Worm (Caenorhabditis elegans) whole organism, mixed stage, embryonic: Measurements from ENCODE around the gene crp-1.

Experiments
- bed-3 ChIP-seq: fragments of 200-800 bp; sonication (Bioruptor generic); optimal IDR thresholded peaks from 3 replicates; lab custom pipeline; 2018; ENCODE audit warnings: mild to moderate bottlenecking, missing genetic modification characterization, moderate library complexity, missing compliant biosample characterization
- blmp-1 ChIP-seq: fragments of 150-350 bp; optimal IDR thresholded peaks from 2 replicates; lab custom pipeline; 2014; ENCODE audit warnings: missing biosample characterization, missing genetic modification characterization
- ceh-39 ChIP-seq: fragments of 150-350 bp; optimal IDR thresholded peaks from 2 replicates; lab custom pipeline; 2014; ENCODE audit warnings: missing biosample characterization, missing genetic modification characterization
- ceh-43 ChIP-seq: fragments of 200-800 bp; sonication (Bioruptor generic); optimal IDR thresholded peaks from 2 replicates; lab custom pipeline; 2018; ENCODE audit warnings: mild to moderate bottlenecking, missing genetic modification characterization, moderate library complexity, missing compliant biosample characterization
- ceh-83 ChIP-seq: fragments of 200-800 bp; sonication (Bioruptor generic); optimal IDR thresholded peaks from 2 replicates; lab custom pipeline; 2018; ENCODE audit warnings: mild to moderate bottlenecking, missing genetic modification characterization, missing compliant biosample characterization
- ces-1 ChIP-seq: fragments of 150-350 bp; optimal IDR thresholded peaks from 2 replicates; lab custom pipeline; 2014; ENCODE audit warnings: missing biosample characterization, missing genetic modification reagents, missing genetic modification characterization
- cnd-1 ChIP-seq: fragments of 200-800 bp; sonication (Bioruptor generic); optimal IDR thresholded peaks from 2 replicates; lab custom pipeline; 2018; ENCODE audit warnings: mild to moderate bottlenecking, missing genetic modification characterization, missing compliant biosample characterization
- drap-1 ChIP-seq: fragments of 200-800 bp; sonication (Bioruptor generic); optimal IDR thresholded peaks from 3 replicates; lab custom pipeline; 2018; ENCODE audit warnings: mild to moderate bottlenecking, missing genetic modification characterization, missing compliant biosample characterization
- elt-3 ChIP-seq: fragments of 150-350 bp; optimal IDR thresholded peaks from 2 replicates; lab custom pipeline; 2014; ENCODE audit warnings: missing biosample characterization, missing genetic modification characterization
- flh-1 ChIP-seq: fragments of 200-800 bp; sonication (Bioruptor generic); optimal IDR thresholded peaks from 2 replicates; lab custom pipeline; 2018; ENCODE audit warnings: mild to moderate bottlenecking, missing genetic modification characterization, moderate library complexity, missing compliant biosample characterization
- hlh-1 ChIP-seq: fragments of 150-350 bp; optimal IDR thresholded peaks from 2 replicates; lab custom pipeline; 2014; ENCODE audit warnings: missing biosample characterization, missing genetic modification reagents, missing genetic modification characterization
- lin-13 ChIP-seq: fragments of 150-350 bp; optimal IDR thresholded peaks from 2 replicates; lab custom pipeline; 2014; ENCODE audit warnings: missing biosample characterization, missing genetic modification characterization
- lsy-2 ChIP-seq: fragments of 150-350 bp; optimal IDR thresholded peaks from 2 replicates; lab custom pipeline; 2014; ENCODE audit warnings: missing biosample characterization, missing genetic modification characterization
- mab-5 ChIP-seq: fragments of 150-350 bp; optimal IDR thresholded peaks from 2 replicates; lab custom pipeline; 2014; ENCODE audit warnings: missing biosample characterization, missing genetic modification characterization
- mep-1 ChIP-seq: fragments of 150-350 bp; optimal IDR thresholded peaks from 2 replicates; lab custom pipeline; 2017; ENCODE audit warnings: missing biosample characterization, missing genetic modification reagents, missing genetic modification characterization, inconsistent platforms
- mls-2 ChIP-seq: sonication (generic microtip); optimal IDR thresholded peaks from 2 replicates; lab custom pipeline; 2016; ENCODE audit warnings: mild to moderate bottlenecking, missing genetic modification characterization, moderate library complexity, missing compliant biosample characterization
- nhr-12 ChIP-seq: fragments of 150-350 bp; optimal IDR thresholded peaks from 2 replicates; lab custom pipeline; 2014; ENCODE audit warnings: missing biosample characterization, missing genetic modification characterization
- nhr-2 ChIP-seq: fragments of 150-350 bp; optimal IDR thresholded peaks from 2 replicates; lab custom pipeline; 2014; ENCODE audit warnings: missing biosample characterization, missing genetic modification characterization
- nhr-237 ChIP-seq: fragments of 150-350 bp; optimal IDR thresholded peaks from 2 replicates; lab custom pipeline; 2014; ENCODE audit warnings: missing biosample characterization, missing genetic modification characterization
- nhr-28 ChIP-seq: fragments of 150-350 bp; optimal IDR thresholded peaks from 2 replicates; lab custom pipeline; 2014; ENCODE audit warnings: missing biosample characterization, missing genetic modification characterization
- nhr-76 ChIP-seq: sonication (generic microtip); optimal IDR thresholded peaks from 2 replicates; lab custom pipeline; 2017; ENCODE audit warnings: missing biosample characterization, missing genetic modification characterization
- pha-4 ChIP-seq: fragments of 150-350 bp; optimal IDR thresholded peaks from 2 replicates; lab custom pipeline; 2018; ENCODE audit warnings: missing biosample characterization, missing genetic modification reagents, missing genetic modification characterization
- sem-2 ChIP-seq: fragments of 200-800 bp; sonication (Bioruptor generic); optimal IDR thresholded peaks from 2 replicates; lab custom pipeline; 2018; ENCODE audit warnings: mild to moderate bottlenecking, missing genetic modification characterization, missing compliant biosample characterization
- snpc-4 ChIP-seq: fragments of 150-350 bp; optimal IDR thresholded peaks from 2 replicates; lab custom pipeline; 2014; ENCODE audit warnings: missing biosample characterization, missing genetic modification characterization
- sptf-1 ChIP-seq: sonication (generic microtip); optimal IDR thresholded peaks from 2 replicates; lab custom pipeline; 2017; ENCODE audit warnings: mild to moderate bottlenecking, missing genetic modification characterization, moderate library complexity, missing compliant biosample characterization
- tbx-8 ChIP-seq: fragments of 200-800 bp; sonication (Bioruptor generic); optimal IDR thresholded peaks from 2 replicates; lab custom pipeline; 2018; ENCODE audit warnings: mild to moderate bottlenecking, missing genetic modification characterization, moderate library complexity, missing compliant biosample characterization
- unc-120 ChIP-seq: sonication (generic microtip); optimal IDR thresholded peaks from 2 replicates; lab custom pipeline; 2017; ENCODE audit warnings: missing genetic modification characterization, missing compliant biosample characterization; ENCODE audit not compliant: poor library complexity, severe bottlenecking
- unc-39 ChIP-seq: fragments of 150-350 bp; optimal IDR thresholded peaks from 2 replicates; lab custom pipeline; 2014; ENCODE audit warnings: missing biosample characterization, missing genetic modification characterization
- unc-62 ChIP-seq: fragments of 150-350 bp; optimal IDR thresholded peaks from 2 replicates; lab custom pipeline; 2014; ENCODE audit warnings: missing biosample characterization, missing genetic modification reagents, missing genetic modification characterization
- zip-8 ChIP-seq: fragments of 150-350 bp; optimal IDR thresholded peaks from 2 replicates; lab custom pipeline; 2014; ENCODE audit warnings: missing biosample characterization, missing genetic modification characterization
- ztf-11 ChIP-seq: fragments of 150-350 bp; optimal IDR thresholded peaks from 2 replicates; lab custom pipeline; 2014; ENCODE audit warnings: missing biosample characterization, missing genetic modification characterization

The crp-1 gene

ce11 chrV:10475421-10475820 lies 2.9 kb upstream of the crp-1 start:
- TF ChIP-seq snpc-4 (tag; lab: Kevin White, UChicago) (no peak), zip-8 (tag; lab: Kevin White, UChicago) (no peak), elt-3 (no peak), lsy-2 (no peak), mls-2 (tag; lab: Kevin White, UChicago) (no peak), sptf-1 (tag; lab: Kevin White, UChicago) (no peak), unc-39 (tag; lab: Kevin White, UChicago) (no peak), bed-3 (GFP tag; lab: Kevin White, UChicago) (no peak), nhr-28 (tag; lab: Kevin White, UChicago) (no peak), mep-1 (tag; lab: Kevin White, UChicago) (no peak), unc-62 (GFP tag; lab: Kevin White, UChicago) (no peak), mab-5 (tag; lab: Kevin White, UChicago) (no peak), drap-1 (no peak), ces-1 (no peak), lin-13 (no peak), blmp-1 (tag; lab: Kevin White, UChicago) (no peak), cnd-1 (tag; lab: Kevin White, UChicago) (no peak), ztf-11 (tag; lab: Kevin White, UChicago) (no peak), nhr-237 (tag; lab: Kevin White, UChicago) (no peak)

- TF ChIP-seq ces-1 (no peak), flh-1 (GFP tag; lab: Kevin White, UChicago) (no peak), nhr-76 (tag; lab: Kevin White, UChicago) (no peak), mls-2 (tag; lab: Kevin White, UChicago) (no peak), pha-4 (tag; lab: Kevin White, UChicago) (no peak), nhr-28 (tag; lab: Kevin White, UChicago) (no peak), blmp-1 (tag; lab: Kevin White, UChicago) (no peak), lin-13 (no peak), ceh-43 (GFP tag; lab: Kevin White, UChicago) (no peak), sptf-1 (tag; lab: Kevin White, UChicago) (no peak), unc-39 (tag; lab: Kevin White, UChicago) (no peak), unc-62 (GFP tag; lab: Kevin White, UChicago) (no peak), elt-3 (no peak), bed-3 (GFP tag; lab: Kevin White, UChicago) (no peak), nhr-2 (tag; lab: Kevin White, UChicago) (no peak), ztf-11 (tag; lab: Kevin White, UChicago) (no peak)
Observed at ce11 chrV:10476864-10477443, 1.4 kb upstream of the crp-1 start.

- TF ChIP-seq bed-3 (GFP tag; lab: Kevin White, UChicago) = no peak
- TF ChIP-seq unc-39 (tag; lab: Kevin White, UChicago) = no peak
- TF ChIP-seq nhr-76 (tag; lab: Kevin White, UChicago) = no peak
- TF ChIP-seq nhr-2 (tag; lab: Kevin White, UChicago) = no peak
- no peak for TF ChIP-seq ceh-83
- no peak for TF ChIP-seq sptf-1 (tag; lab: Kevin White, UChicago)
- TF ChIP-seq blmp-1 (tag; lab: Kevin White, UChicago) = no peak
- TF ChIP-seq mls-2 (tag; lab: Kevin White, UChicago) = no peak
- TF ChIP-seq ces-1 = no peak
- TF ChIP-seq unc-120 (tag; lab: Kevin White, UChicago) = no peak
- TF ChIP-seq flh-1 (GFP tag; lab: Kevin White, UChicago) = no peak
- TF ChIP-seq pha-4 (tag; lab: Kevin White, UChicago) = no peak
- TF ChIP-seq nhr-237 (tag; lab: Kevin White, UChicago) = no peak
- no peak for TF ChIP-seq snpc-4 (tag; lab: Kevin White, UChicago)
Observed at ce11 chrV:10483995-10484394, 5.6 kb downstream of the crp-1 start.

- no peak for TF ChIP-seq ceh-39
- no peak for TF ChIP-seq ceh-83
- TF ChIP-seq mep-1 (tag; lab: Kevin White, UChicago) = no peak
- TF ChIP-seq flh-1 (GFP tag; lab: Kevin White, UChicago) = no peak
- no peak for TF ChIP-seq nhr-2 (tag; lab: Kevin White, UChicago)
- no peak for TF ChIP-seq hlh-1 (tag; lab: Kevin White, UChicago)
- TF ChIP-seq nhr-76 (tag; lab: Kevin White, UChicago) = no peak
- no peak for TF ChIP-seq tbx-8
- no peak for TF ChIP-seq blmp-1 (tag; lab: Kevin White, UChicago)
- no peak for TF ChIP-seq sem-2 (GFP tag; lab: Kevin White, UChicago)
- TF ChIP-seq unc-39 (tag; lab: Kevin White, UChicago) = no peak
- TF ChIP-seq ceh-43 (GFP tag; lab: Kevin White, UChicago) = no peak
- no peak for TF ChIP-seq sptf-1 (tag; lab: Kevin White, UChicago)
- TF ChIP-seq nhr-12 (tag; lab: Kevin White, UChicago) = no peak
- TF ChIP-seq elt-3 = no peak
- no peak for TF ChIP-seq unc-62 (GFP tag; lab: Kevin White, UChicago)
- TF ChIP-seq cnd-1 (tag; lab: Kevin White, UChicago) = no peak
- no peak for TF ChIP-seq zip-8 (tag; lab: Kevin White, UChicago)
- TF ChIP-seq ztf-11 (tag; lab: Kevin White, UChicago) = no peak
- TF ChIP-seq snpc-4 (tag; lab: Kevin White, UChicago) = no peak
Observed at ce11 chrV:10484640-10485039, 6.3 kb downstream of the crp-1 start, which contains the start of gene Y32F6B.1. TSS of gene Y32F6B.1 (minus strand) at chrV:10484740.
